Comparison of ENCODE assay signal across 5 worm cellular contexts in the genomic region with DNA sequence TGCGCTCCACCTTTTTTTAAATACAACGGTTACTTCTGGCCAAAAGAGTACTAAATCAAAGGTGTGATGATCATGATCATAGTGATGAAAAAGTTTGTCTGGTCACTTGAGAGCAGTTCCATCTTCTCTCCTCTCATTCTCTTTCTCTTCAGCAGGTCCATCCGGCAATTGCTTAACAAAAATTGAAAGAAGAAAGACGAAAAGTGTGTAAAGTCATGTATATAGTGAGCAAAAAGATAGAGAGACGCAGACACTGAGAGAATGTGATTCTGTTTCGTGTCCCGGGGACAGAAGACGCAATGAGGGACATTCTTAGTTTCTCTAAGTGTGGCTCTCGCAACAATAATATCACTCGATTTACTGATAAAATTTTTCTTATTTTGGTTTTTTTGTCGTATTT.
A peak's percentile ranks its signal among the peaks of the same experiment; 100 is the strongest.
TF ChIP-seq lines count a peak whose summit lies in the region.

No protein-coding gene starts in this region.

TF ChIP-seq in whole organism, L2 larva, 48 proteins besides CTCF, POLR2A, EP300 and RAD21:
- TF ChIP-seq unc-62 (GFP tag; optimal IDR thresholded peaks at IDR 0.05; lab: Kevin White, UChicago) (no peak), F13H6.1 (tag; optimal IDR thresholded peaks at IDR 0.05; lab: Kevin White, UChicago) (peak; percentile 63), C34F6.9 (tag; optimal IDR thresholded peaks at IDR 0.05; lab: Kevin White, UChicago) (peak; percentile 13), peb-1 (tag; optimal IDR thresholded peaks at IDR 0.05; lab: Kevin White, UChicago) (no peak), nhr-129 (tag; optimal IDR thresholded peaks at IDR 0.05; lab: Kevin White, UChicago) (peak; percentile 87)

TF ChIP-seq in whole organism, L3 larva, 47 proteins besides CTCF, POLR2A, EP300 and RAD21:
- TF ChIP-seq jun-1 (tag; optimal IDR thresholded peaks at IDR 0.05; lab: Kevin White, UChicago) (no peak), nhr-23 (tag; optimal IDR thresholded peaks at IDR 0.05; lab: Kevin White, UChicago) (no peak), nfya-1 (tag; optimal IDR thresholded peaks at IDR 0.05; lab: Kevin White, UChicago; ENCODE audit: insufficient read depth) (peak; percentile 2), aly-2 (tag; optimal IDR thresholded peaks at IDR 0.05; lab: Kevin White, UChicago) (no peak), egl-27 (tag; optimal IDR thresholded peaks at IDR 0.05; lab: Kevin White, UChicago) (no peak), nhr-12 (tag; optimal IDR thresholded peaks at IDR 0.05; lab: Kevin White, UChicago) (no peak)

TF ChIP-seq in whole organism, L4 larva, 104 proteins besides CTCF, POLR2A, EP300 and RAD21:
- TF ChIP-seq unc-130 (GFP tag; optimal IDR thresholded peaks at IDR 0.05; lab: Kevin White, UChicago): no peak
- TF ChIP-seq nhr-11 (tag; optimal IDR thresholded peaks at IDR 0.05; lab: Kevin White, UChicago): peak; percentile 8
- TF ChIP-seq unc-62 (GFP tag; optimal IDR thresholded peaks at IDR 0.05 in 1 of 2; lab: Kevin White, UChicago): peak in 1 of 2 experiments; percentile 7
- no peak for TF ChIP-seq unc-62 (tag; optimal IDR thresholded peaks at IDR 0.05; lab: Kevin White, UChicago)
- no peak for TF ChIP-seq ctbp-1 (GFP tag; IDR thresholded peaks at IDR 0.05; lab: Robert Waterston, UW)
- TF ChIP-seq aha-1 (tag; lab: Kevin White, UChicago): peak; percentile 73

TF ChIP-seq in whole organism, late embryonic, 69 proteins besides CTCF, POLR2A, EP300 and RAD21:
- no peak for TF ChIP-seq fkh-10 (GFP tag; optimal IDR thresholded peaks at IDR 0.05; lab: Kevin White, UChicago)
- TF ChIP-seq nfya-1 (tag; optimal IDR thresholded peaks at IDR 0.05; lab: Kevin White, UChicago): peak; percentile 4
- no peak for TF ChIP-seq tbx-7 (tag; optimal IDR thresholded peaks at IDR 0.05; lab: Kevin White, UChicago)
- TF ChIP-seq lim-6 (tag; optimal IDR thresholded peaks at IDR 0.05; lab: Kevin White, UChicago): no peak
- no peak for TF ChIP-seq rnt-1 (tag; optimal IDR thresholded peaks at IDR 0.05; lab: Kevin White, UChicago)
- TF ChIP-seq unc-55 (GFP tag; optimal IDR thresholded peaks at IDR 0.05; lab: Kevin White, UChicago): peak; percentile 34
- TF ChIP-seq odd-2 (tag; optimal IDR thresholded peaks at IDR 0.05; lab: Kevin White, UChicago): no peak
- no peak for TF ChIP-seq ceh-45 (GFP tag; IDR thresholded peaks at IDR 0.05; lab: Robert Waterston, UW)
- TF ChIP-seq ttx-3 (tag; optimal IDR thresholded peaks at IDR 0.05; lab: Kevin White, UChicago): no peak
- TF ChIP-seq nhr-11 (tag; optimal IDR thresholded peaks at IDR 0.05; lab: Kevin White, UChicago): no peak
- no peak for TF ChIP-seq ztf-16 (tag; optimal IDR thresholded peaks at IDR 0.05; lab: Kevin White, UChicago)
- TF ChIP-seq elt-4 (tag; optimal IDR thresholded peaks at IDR 0.05; lab: Kevin White, UChicago): no peak
- TF ChIP-seq fax-1 (tag; optimal IDR thresholded peaks at IDR 0.05; lab: Kevin White, UChicago): no peak
- TF ChIP-seq hlh-15 (tag; optimal IDR thresholded peaks at IDR 0.05; lab: Kevin White, UChicago): no peak
- no peak for TF ChIP-seq elt-2 (tag; optimal IDR thresholded peaks at IDR 0.05; lab: Kevin White, UChicago)
- TF ChIP-seq ahr-1 (tag; optimal IDR thresholded peaks at IDR 0.05; lab: Kevin White, UChicago): no peak
TF ChIP-seq in whole organism, late embryonic: peak in this region for 2.

TF ChIP-seq in whole organism, mixed stage, embryonic, 35 proteins besides CTCF, POLR2A, EP300 and RAD21:
- TF ChIP-seq hlh-1 (tag; optimal IDR thresholded peaks at IDR 0.05; lab: Kevin White, UChicago) (peak; percentile 45), unc-120 (tag; optimal IDR thresholded peaks at IDR 0.05; lab: Kevin White, UChicago; ENCODE audit: poor library complexity, severe bottlenecking) (peak; percentile 8), mls-2 (tag; optimal IDR thresholded peaks at IDR 0.05; lab: Kevin White, UChicago) (no peak), ham-2 (GFP tag; optimal IDR thresholded peaks at IDR 0.05; lab: Kevin White, UChicago) (no peak), ceh-83 (GFP tag; optimal IDR thresholded peaks at IDR 0.05; lab: Kevin White, UChicago) (no peak), ceh-43 (GFP tag; optimal IDR thresholded peaks at IDR 0.05; lab: Kevin White, UChicago) (no peak), mep-1 (tag; optimal IDR thresholded peaks at IDR 0.05; lab: Kevin White, UChicago) (no peak), flh-1 (GFP tag; optimal IDR thresholded peaks at IDR 0.05; lab: Kevin White, UChicago) (no peak), cnd-1 (tag; optimal IDR thresholded peaks at IDR 0.05; lab: Kevin White, UChicago) (no peak), unc-39 (tag; optimal IDR thresholded peaks at IDR 0.05; lab: Kevin White, UChicago) (no peak), nhr-2 (tag; optimal IDR thresholded peaks at IDR 0.05; lab: Kevin White, UChicago) (no peak), zip-8 (tag; optimal IDR thresholded peaks at IDR 0.05; lab: Kevin White, UChicago) (no peak), M03D4.4 (tag; optimal IDR thresholded peaks at IDR 0.05; lab: Kevin White, UChicago) (no peak), bed-3 (GFP tag; optimal IDR thresholded peaks at IDR 0.05; lab: Kevin White, UChicago) (no peak), elt-3 (tag; optimal IDR thresholded peaks at IDR 0.05; lab: Kevin White, UChicago) (no peak)
